Fruit fly (Drosophila melanogaster): ENCODE results near the gene CG3164.
A peak's percentile ranks its signal among the peaks of the same experiment; 100 is the strongest.

The CG3164 gene

dm6 chr2L:94639-95059, 35.9 kb downstream of the CG3164 start, which contains the start of gene Zir (continued):
- TF ChIP-seq croc (GFP tag; conservative IDR thresholded peaks at IDR 0.05) (no peak), onecut (GFP tag; IDR thresholded peaks at IDR 0.05) (no peak), chinmo (GFP tag; IDR thresholded peaks at IDR 0.05; ENCODE audit: partially characterized antibody) (peak; percentile 77; the same call in 2 of the 4 replicates), danr (GFP tag; IDR thresholded peaks at IDR 0.05) (no peak), CG13624 (GFP tag; optimal IDR thresholded peaks at IDR 0.05) (peak; percentile 13), CG17328 (GFP tag; IDR thresholded peaks at IDR 0.05) (no peak), amos (GFP tag; IDR thresholded peaks at IDR 0.05; ENCODE audit: partially characterized antibody) (peak; percentile 74; the same call in 1 of the 2 replicates), CG8388 (GFP tag; optimal IDR thresholded peaks at IDR 0.05) (no peak), CG11247 (GFP tag; IDR thresholded peaks at IDR 0.05) (no peak), fru (optimal IDR thresholded peaks at IDR 0.05) (no peak), CG31224 (GFP tag; IDR thresholded peaks at IDR 0.05) (no peak), CG1832 (GFP tag; optimal IDR thresholded peaks at IDR 0.05) (no peak), CG13424 (tag; optimal IDR thresholded peaks at IDR 0.05) (no peak), dmrt99B (tag; optimal IDR thresholded peaks at IDR 0.05) (no peak), so (GFP tag; IDR thresholded peaks at IDR 0.05) (no peak), aop (GFP tag; IDR thresholded peaks at IDR 0.05) (no peak), CG7556 (GFP tag; optimal IDR thresholded peaks at IDR 0.05) (no peak), dati (GFP tag; IDR thresholded peaks at IDR 0.05) (no peak), CG7963 (GFP tag; IDR thresholded peaks at IDR 0.05; ENCODE audit: partially characterized antibody) (peak; percentile 61; the same call in 2 of the 3 replicates), kay (GFP tag; optimal IDR thresholded peaks at IDR 0.05) (no peak), CG9727 (GFP tag; optimal IDR thresholded peaks at IDR 0.05) (no peak), Doc2 (GFP tag; IDR thresholded peaks at IDR 0.05) (no peak), Elba2 (GFP tag; optimal IDR thresholded peaks at IDR 0.05) (no peak), Doc3 (GFP tag; IDR thresholded peaks at IDR 0.05; ENCODE audit: partially characterized antibody) (peak; percentile 30; the same call in 1 of the 3 replicates), Chrac-16 (GFP tag; optimal IDR thresholded peaks at IDR 0.05) (no peak), CTCF (GFP tag; optimal IDR thresholded peaks at IDR 0.05) (peak; percentile 29), sima (GFP tag; optimal IDR thresholded peaks at IDR 0.05) (no peak), crol (GFP tag; IDR thresholded peaks at IDR 0.05) (no peak), emc (GFP tag; optimal IDR thresholded peaks at IDR 0.05) (no peak), Hr3 (GFP tag; optimal IDR thresholded peaks at IDR 0.05) (no peak), en (GFP tag; optimal IDR thresholded peaks at IDR 0.05) (no peak), Bteb2 (GFP tag; optimal IDR thresholded peaks at IDR 0.05) (no peak), ssp (GFP tag; IDR thresholded peaks at IDR 0.05) (no peak), repo (GFP tag; optimal IDR thresholded peaks at IDR 0.05) (no peak), slbo (GFP tag; IDR thresholded peaks at IDR 0.05) (no peak), CG15696 (tag; optimal IDR thresholded peaks at IDR 0.05) (no peak), unc-4 (GFP tag; IDR thresholded peaks at IDR 0.05; ENCODE audit: partially characterized antibody) (peak; percentile 67), eyg (GFP tag; optimal IDR thresholded peaks at IDR 0.05) (no peak), CG6813 (GFP tag; optimal IDR thresholded peaks at IDR 0.05) (no peak), BtbVII (GFP tag; optimal IDR thresholded peaks at IDR 0.05) (peak; percentile 14), jing (GFP tag; optimal IDR thresholded peaks at IDR 0.05) (no peak), D19B (GFP tag; optimal IDR thresholded peaks at IDR 0.05) (no peak), bigmax (GFP tag; optimal IDR thresholded peaks at IDR 0.05) (no peak), CG2678 (tag; optimal IDR thresholded peaks at IDR 0.05) (no peak), Stat92E (GFP tag; optimal IDR thresholded peaks at IDR 0.05) (no peak), toy (GFP tag; IDR thresholded peaks at IDR 0.05) (no peak), crp (GFP tag; optimal IDR thresholded peaks at IDR 0.05) (no peak), Dbx (GFP tag; IDR thresholded peaks at IDR 0.05) (no peak), nom (GFP tag; optimal IDR thresholded peaks at IDR 0.05) (peak; percentile 17), lola (GFP tag; optimal IDR thresholded peaks at IDR 0.05) (no peak), CG2120 (GFP tag; optimal IDR thresholded peaks at IDR 0.05) (peak; percentile 49), CG7745 (tag; optimal IDR thresholded peaks at IDR 0.05) (no peak)

Data from whole organism, embryonic.